Fruit fly (Drosophila melanogaster) whole organism, prepupa: ENCODE results near the gene Pvr.

Source experiments
- Blimp-1 ChIP-seq: fragments of 200-800 bp; sonication (Bioruptor generic); optimal IDR thresholded peaks from 3 replicates; lab custom pipeline; 2017; ENCODE audit warnings: missing biosample characterization, missing genetic modification characterization, mild to moderate bottlenecking, moderate library complexity, missing genetic modification reagents
- CG6854 ChIP-seq: fragments of 200-800 bp; sonication (Bioruptor generic); optimal IDR thresholded peaks from 2 replicates; lab custom pipeline; 2017; ENCODE audit warnings: missing biosample characterization, mild to moderate bottlenecking, missing genetic modification characterization
- Hr39 ChIP-seq: fragments of 200-800 bp; sonication (Bioruptor generic); optimal IDR thresholded peaks from 2 replicates; lab custom pipeline; 2016; ENCODE audit warnings: missing biosample characterization, missing genetic modification characterization
- Hr4 ChIP-seq: fragments of 200-800 bp; sonication (Bioruptor generic); optimal IDR thresholded peaks from 3 replicates; lab custom pipeline; 2016; ENCODE audit warnings: missing biosample characterization, missing genetic modification characterization
- cyc ChIP-seq: fragments of 200-800 bp; sonication (Bioruptor generic); optimal IDR thresholded peaks from 3 replicates; lab custom pipeline; 2016; ENCODE audit warnings: missing biosample characterization, missing genetic modification characterization
- dsx ChIP-seq: fragments of 200-800 bp; optimal IDR thresholded peaks from 3 replicates; lab custom pipeline; 2019; ENCODE audit warnings: missing biosample characterization, mild to moderate bottlenecking, missing genetic modification characterization, moderate library complexity; ENCODE audit not compliant: poor library complexity, severe bottlenecking
- esn ChIP-seq: fragments of 200-800 bp; sonication (Bioruptor generic); optimal IDR thresholded peaks from 2 replicates; lab custom pipeline; 2016; ENCODE audit warnings: missing biosample characterization, mild to moderate bottlenecking, missing genetic modification characterization, moderate library complexity
- topi ChIP-seq: fragments of 200-800 bp; sonication (Bioruptor generic); optimal IDR thresholded peaks from 3 replicates; lab custom pipeline; 2016; ENCODE audit warnings: missing biosample characterization, missing genetic modification characterization

dm6 chr2L:8243903-8244302 is 4.2 kb upstream of the Pvr start, which contains the start of gene CG43057:
- TF ChIP-seq topi, result no peak
- TF ChIP-seq dsx, result no peak
- no peak for TF ChIP-seq Blimp-1
- no peak for TF ChIP-seq Hr4
- no peak for TF ChIP-seq Hr39 (GFP tag; lab: Kevin White, UChicago)
- no peak for TF ChIP-seq CG6854
- TF ChIP-seq esn (GFP tag; lab: Kevin White, UChicago), result no peak
- no peak for TF ChIP-seq cyc (GFP tag; lab: Kevin White, UChicago)
